Worm (Caenorhabditis elegans) whole organism, L1 larva: Measurements from ENCODE around the gene emb-1.
A peak's percentile ranks its signal among the peaks of the same experiment; 100 is the strongest.
"Not testable (repeated sequence)": the region's sequence is repeated elsewhere in the genome, so short reads cannot be mapped to it uniquely, and the experiment has no call there.

ENCODE experiments used
- ama-1 ChIP-seq: fragments of 150-350 bp; optimal IDR thresholded peaks from 2 replicates; lab custom pipeline; 2014
- dsc-1 ChIP-seq: sonication (generic microtip); optimal IDR thresholded peaks from 2 replicates; lab custom pipeline; 2016; ENCODE audit warnings: mild to moderate bottlenecking, missing genetic modification characterization, missing compliant biosample characterization
- nhr-76 ChIP-seq: sonication (generic microtip); optimal IDR thresholded peaks from 2 replicates; lab custom pipeline; 2017; ENCODE audit warnings: missing biosample characterization, missing genetic modification characterization
- nhr-77 ChIP-seq: fragments of 150-350 bp; optimal IDR thresholded peaks from 2 replicates; lab custom pipeline; 2014; ENCODE audit warnings: missing biosample characterization, missing genetic modification characterization
- sptf-1 ChIP-seq: fragments of 150-350 bp; optimal IDR thresholded peaks from 2 replicates; lab custom pipeline; 2014; ENCODE audit warnings: missing biosample characterization, missing genetic modification characterization
- sup-37 ChIP-seq: fragments of 200-800 bp; sonication (Bioruptor generic); optimal IDR thresholded peaks from 2 replicates; lab custom pipeline; 2018; ENCODE audit warnings: mild to moderate bottlenecking, missing genetic modification characterization, missing compliant biosample characterization
- unc-62 ChIP-seq: fragments of 150-350 bp; optimal IDR thresholded peaks from 2 replicates; lab custom pipeline; 2014; ENCODE audit warnings: missing biosample characterization, missing genetic modification reagents, missing genetic modification characterization
- zag-1 ChIP-seq: fragments of 150-350 bp; optimal IDR thresholded peaks from 2 replicates; lab custom pipeline; 2014; ENCODE audit warnings: missing biosample characterization, missing genetic modification characterization

DNA sequence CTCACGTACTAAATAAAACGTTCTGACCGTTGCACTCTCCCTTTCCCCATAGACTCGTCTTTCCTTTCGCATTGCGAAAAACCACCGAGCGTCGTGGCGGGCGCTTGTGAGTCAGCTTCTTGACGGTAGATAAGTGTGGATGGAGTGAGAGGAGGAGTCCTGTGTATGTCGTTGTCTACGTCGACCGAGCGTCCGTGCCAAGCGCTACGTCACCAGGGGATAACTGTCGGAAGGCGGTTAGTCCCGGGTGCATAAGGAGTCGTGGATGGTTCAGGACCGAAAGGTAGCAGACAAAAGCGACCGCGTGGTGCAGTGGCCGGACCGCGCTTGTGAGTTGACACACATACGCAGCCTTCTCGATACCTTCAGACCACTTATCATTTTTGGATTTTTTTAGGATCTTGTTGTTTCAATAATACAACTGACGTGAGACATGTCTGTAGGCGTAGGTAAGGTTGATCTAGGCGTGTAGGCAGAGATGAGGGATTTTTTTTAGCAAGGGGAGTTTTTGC is 38.0 kb downstream of the emb-1 start:
- TF ChIP-seq ama-1 (lab: Kevin White, UChicago); nhr-76 (tag; lab: Kevin White, UChicago); unc-62 (GFP tag; lab: Kevin White, UChicago); dsc-1 (tag; lab: Kevin White, UChicago); sptf-1 (tag; lab: Kevin White, UChicago); nhr-77 (tag; lab: Kevin White, UChicago); zag-1 (tag; lab: Kevin White, UChicago): not testable (repeated sequence)
- peak; percentile 51 for TF ChIP-seq sup-37 (GFP tag; lab: Kevin White, UChicago)
